Fruit fly (Drosophila melanogaster): ENCODE results near the gene Sid.

The Sid gene

DNA sequence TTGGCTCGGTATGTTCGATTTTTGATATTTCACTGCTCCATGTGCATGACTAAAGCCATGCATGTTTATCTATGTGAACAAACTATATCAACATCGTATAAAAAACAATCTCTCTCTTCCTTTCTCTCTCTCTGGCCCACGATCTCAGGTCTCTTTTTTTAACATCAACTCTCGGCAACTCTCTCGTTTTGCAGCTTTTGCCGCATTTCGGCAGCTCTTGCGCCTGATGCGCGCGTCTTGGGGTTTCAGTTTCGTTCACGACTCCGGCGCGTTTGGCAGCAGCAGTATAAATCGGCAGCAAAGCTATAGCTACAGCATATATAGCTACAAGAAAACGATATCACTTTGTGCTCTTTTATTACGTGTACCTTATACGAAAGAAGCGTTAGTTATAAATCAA, 4.3 kb downstream of the Sid start, which contains the start of gene snu (continued):
- TF ChIP-seq chinmo (GFP tag; IDR thresholded peaks at IDR 0.05; ENCODE audit: partially characterized antibody) (0 out of 4 replicates have a peak, but pooled peaks have one; percentile 65), CG6272 (GFP tag; IDR thresholded peaks at IDR 0.05) (no peak), kni (GFP tag; optimal IDR thresholded peaks at IDR 0.05) (peak; percentile 31), bbx (GFP tag; IDR thresholded peaks at IDR 0.05; ENCODE audit: partially characterized antibody) (no peak), CG7839 (tag; optimal IDR thresholded peaks at IDR 0.05) (no peak), CG1832 (GFP tag; optimal IDR thresholded peaks at IDR 0.05) (no peak), Ets65A (GFP tag) (no peak), maf-S (GFP tag; optimal IDR thresholded peaks at IDR 0.05) (no peak), sens (GFP tag) (peak; percentile 58), CG7745 (tag; optimal IDR thresholded peaks at IDR 0.05) (no peak), Awh (GFP tag; IDR thresholded peaks at IDR 0.05) (0 out of 2 replicates have a peak, but pooled peaks have one; percentile 38), Fer1 (GFP tag; optimal IDR thresholded peaks at IDR 0.05) (peak; percentile 6), Bdp1 (GFP tag; optimal IDR thresholded peaks at IDR 0.05) (no peak), Mad (GFP tag; optimal IDR thresholded peaks at IDR 0.05) (no peak), CG2678 (tag; optimal IDR thresholded peaks at IDR 0.05) (peak; percentile 17), wek (GFP tag; optimal IDR thresholded peaks at IDR 0.05) (peak; percentile 14), Deaf1 (tag; optimal IDR thresholded peaks at IDR 0.05) (peak; percentile 60), Xbp1 (GFP tag; optimal IDR thresholded peaks at IDR 0.05) (no peak), bsh (GFP tag; optimal IDR thresholded peaks at IDR 0.05) (no peak), Ada2b (GFP tag; IDR thresholded peaks at IDR 0.05) (no peak), Trl (optimal IDR thresholded peaks at IDR 0.05) (peak; percentile 54 to 62), Trl (GFP tag; optimal IDR thresholded peaks at IDR 0.05) (no peak), CG7786 (GFP tag; optimal IDR thresholded peaks at IDR 0.05) (no peak), tin (GFP tag; optimal IDR thresholded peaks at IDR 0.05) (no peak), Blimp-1 (GFP tag; optimal IDR thresholded peaks at IDR 0.05) (peak; percentile 43), CG17186 (GFP tag; optimal IDR thresholded peaks at IDR 0.05) (no peak), CG13296 (GFP tag; optimal IDR thresholded peaks at IDR 0.05) (peak; percentile 3), CG17359 (tag; optimal IDR thresholded peaks at IDR 0.05) (peak; percentile 3), br (optimal IDR thresholded peaks at IDR 0.05) (no peak), Eip74EF (GFP tag; optimal IDR thresholded peaks at IDR 0.05) (no peak), Mrtf (GFP tag; IDR thresholded peaks at IDR 0.05) (0 out of 3 replicates have a peak, but pooled peaks have one; percentile 28), Neu2 (GFP tag; optimal IDR thresholded peaks at IDR 0.05; ENCODE audit: borderline replicate concordance) (no peak), kay (GFP tag; optimal IDR thresholded peaks at IDR 0.05) (no peak), usp (GFP tag; optimal IDR thresholded peaks at IDR 0.05) (no peak), CG13123 (GFP tag; optimal IDR thresholded peaks at IDR 0.05) (no peak), CG5180 (GFP tag; optimal IDR thresholded peaks at IDR 0.05) (peak; percentile 49), CG12942 (GFP tag; optimal IDR thresholded peaks at IDR 0.05) (no peak), ci (GFP tag; IDR thresholded peaks at IDR 0.05) (peak; percentile 44; the same call in 1 of the 3 replicates), zen2 (GFP tag; IDR thresholded peaks at IDR 0.05; ENCODE audit: partially characterized antibody) (no peak), sqz (GFP tag; optimal IDR thresholded peaks at IDR 0.05) (peak; percentile 69), CG15269 (tag; optimal IDR thresholded peaks at IDR 0.05) (peak; percentile 4), hth (optimal IDR thresholded peaks at IDR 0.05) (no peak), Asciz (GFP tag; optimal IDR thresholded peaks at IDR 0.05) (peak; percentile 51), NK7.1 (GFP tag; optimal IDR thresholded peaks at IDR 0.05) (no peak)
